Fruit fly (Drosophila melanogaster): ENCODE results near the gene CG14615.

DNA sequence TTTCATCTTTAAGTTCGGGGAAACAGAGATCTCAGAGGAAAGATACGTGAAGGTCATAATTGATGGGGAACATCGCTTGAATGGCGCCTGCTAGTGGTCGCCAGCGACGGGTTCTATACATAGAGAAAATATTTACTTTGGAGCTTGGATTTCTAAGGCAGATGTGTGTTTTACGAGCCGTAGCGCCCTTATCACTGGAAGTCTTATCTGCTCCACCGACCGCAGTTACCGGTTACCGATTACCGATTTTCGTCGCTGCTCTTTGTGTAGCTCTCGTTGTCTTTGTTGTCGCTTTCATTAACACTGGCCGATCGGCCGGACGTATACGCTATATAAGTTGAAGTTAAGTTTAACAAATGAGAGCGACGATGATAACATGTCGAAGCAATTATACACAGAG, 41.3 kb upstream of the CG14615 start:
- no peak for TF ChIP-seq CG8478 (optimal IDR thresholded peaks at IDR 0.05)
- no peak for TF ChIP-seq CTCF (optimal IDR thresholded peaks at IDR 0.05)
